Worm (Caenorhabditis elegans): ENCODE measurements around the gene npr-35.

DNA sequence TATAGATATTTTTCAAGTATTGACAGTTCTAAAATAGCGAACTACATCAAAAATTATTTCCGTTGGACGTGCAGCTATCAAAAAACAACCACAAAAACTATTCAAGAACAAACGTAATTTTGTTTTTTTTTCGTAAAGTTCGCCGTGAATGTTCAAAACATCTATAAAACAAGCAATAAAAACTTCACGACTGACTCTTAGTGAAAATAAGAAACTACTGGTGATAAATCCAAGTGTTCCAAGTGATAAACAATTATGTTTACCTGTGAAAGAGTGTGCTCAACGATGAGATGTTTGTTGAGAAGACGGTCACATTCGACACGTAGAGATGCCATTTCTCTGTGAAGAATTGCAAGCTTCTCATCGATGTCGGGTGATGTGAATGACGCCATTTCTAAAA, 20.8 kb upstream of the npr-35 start, which contains the start of gene C50F7.6:
- no peak for TF ChIP-seq hmbx-1 (tag; optimal IDR thresholded peaks at IDR 0.05)
- no peak for TF ChIP-seq flt-1 (GFP tag; IDR thresholded peaks at IDR 0.05)
- no peak for TF ChIP-seq F13C5.2 (tag; optimal IDR thresholded peaks at IDR 0.05)
- no peak for TF ChIP-seq ama-1 (optimal IDR thresholded peaks at IDR 0.05)
- no peak for TF ChIP-seq sea-1 (GFP tag; conservative IDR thresholded peaks at IDR 0.05)
- no peak for TF ChIP-seq tra-4 (tag; optimal IDR thresholded peaks at IDR 0.05)
- TF ChIP-seq aly-1 (tag; optimal IDR thresholded peaks at IDR 0.05): no peak
- TF ChIP-seq ceh-13 (GFP tag; optimal IDR thresholded peaks at IDR 0.05): no peak
